Worm (Caenorhabditis elegans) whole organism, midembryonic: ENCODE results near the gene clec-38.

Source experiments
- T22C8.4 ChIP-seq: fragments of 200-800 bp; sonication (Bioruptor generic); IDR thresholded peaks from 2 replicates; pipeline ENCODE4 v1.3.6; 2022; ENCODE audit warnings: missing genetic modification characterization, missing compliant biosample characterization
- cog-1 ChIP-seq: sonication (generic microtip); optimal IDR thresholded peaks from 2 replicates; lab custom pipeline; 2016; ENCODE audit warnings: missing genetic modification characterization, missing compliant biosample characterization
- flt-1 ChIP-seq: fragments of 200-800 bp; sonication (Bioruptor generic); IDR thresholded peaks from 2 replicates; pipeline ENCODE4 v1.3.6; 2022; ENCODE audit warnings: missing genetic modification characterization, missing compliant biosample characterization
- klf-2 ChIP-seq: fragments of 200-800 bp; sonication (Bioruptor generic); conservative IDR thresholded peaks from 2 replicates; pipeline ENCODE4 v1.3.6; 2022; ENCODE audit warnings: missing genetic modification reagents, missing genetic modification characterization, missing compliant biosample characterization
- med-1 ChIP-seq: sonication (generic microtip); optimal IDR thresholded peaks from 2 replicates; lab custom pipeline; 2017; ENCODE audit warnings: missing genetic modification characterization, mild to moderate bottlenecking, missing compliant biosample characterization, antibody characterized with exemption, missing genetic modification reagents; ENCODE audit not compliant: insufficient read depth
- ref-1 ChIP-seq: fragments of 200-800 bp; sonication (Bioruptor generic); conservative IDR thresholded peaks from 2 replicates; pipeline ENCODE4 v1.3.6; 2022; ENCODE audit warnings: missing genetic modification reagents, missing genetic modification characterization, missing compliant biosample characterization
- tab-1 ChIP-seq: fragments of 200-800 bp; sonication (Bioruptor generic); IDR thresholded peaks from 2 replicates; pipeline ENCODE4 v1.3.6; 2022; ENCODE audit warnings: missing genetic modification characterization, missing compliant biosample characterization
- ztf-23 ChIP-seq: fragments of 200-800 bp; sonication (Bioruptor generic); IDR thresholded peaks from 2 replicates; pipeline ENCODE4 v1.3.6; 2022; ENCODE audit warnings: missing genetic modification reagents, missing genetic modification characterization, missing compliant biosample characterization
- ztf-29 ChIP-seq: fragments of 200-800 bp; sonication (Bioruptor generic); IDR thresholded peaks from 2 replicates; pipeline ENCODE4 v1.3.6; 2022; ENCODE audit warnings: missing genetic modification reagents, missing genetic modification characterization, missing compliant biosample characterization

Gene clec-38

DNA sequence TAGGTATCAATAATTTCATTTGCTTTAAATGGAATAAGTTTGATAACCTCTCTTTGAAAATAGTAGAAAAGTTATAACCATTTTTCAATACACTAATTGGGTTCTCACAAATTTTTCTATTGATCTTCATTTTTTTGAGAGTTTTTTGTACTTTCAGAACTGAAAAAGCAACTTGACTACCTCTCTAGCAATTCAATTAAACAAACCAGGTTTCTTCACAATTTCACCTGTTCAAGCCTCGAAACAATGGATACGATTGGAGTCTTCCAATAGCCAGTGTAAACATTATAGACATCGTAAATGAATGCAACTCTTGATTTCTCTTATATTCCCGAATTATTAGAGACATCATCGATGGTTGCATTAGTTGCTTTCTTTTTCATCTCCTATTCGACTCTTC, 5.5 kb downstream of the clec-38 start, which contains the start of gene srz-99:
Gene srz-99, plus strand, starts transcription at position 301 of the 400 bp plus-strand sequence.
- no peak for TF ChIP-seq ztf-23 (GFP tag; lab: Robert Waterston, UW)
- TF ChIP-seq klf-2 (GFP tag; lab: Robert Waterston, UW) = no peak
- no peak for TF ChIP-seq ref-1 (GFP tag; lab: Robert Waterston, UW)
- no peak for TF ChIP-seq ztf-29
- TF ChIP-seq flt-1 = no peak
- TF ChIP-seq tab-1 (GFP tag; lab: Robert Waterston, UW) = no peak
- TF ChIP-seq T22C8.4 (GFP tag; lab: Robert Waterston, UW) = no peak
- TF ChIP-seq cog-1 (tag; lab: Kevin White, UChicago) = no peak
- TF ChIP-seq med-1 (GFP tag; lab: Kevin White, UChicago) = no peak

DNA sequence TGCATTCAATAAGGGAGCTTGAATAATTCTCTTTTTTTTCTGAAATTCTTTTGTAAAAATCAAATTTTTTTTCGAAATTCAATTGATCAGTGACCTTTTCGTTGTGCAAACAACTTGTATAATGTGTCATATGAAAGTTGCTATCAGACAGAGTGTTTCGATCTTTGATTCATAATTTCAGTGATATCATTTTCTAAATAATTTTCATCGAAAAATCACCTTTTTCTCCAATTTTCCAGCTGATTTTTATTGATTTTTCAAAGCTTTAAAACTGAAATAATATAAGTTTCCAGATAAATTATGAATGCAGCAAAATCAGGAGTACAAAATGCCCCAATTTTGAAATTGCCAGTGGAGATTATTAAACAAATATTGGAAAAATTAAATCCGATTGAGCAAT, 7.0 kb downstream of the clec-38 start, which contains the start of gene fbxa-127:
Gene fbxa-127, plus strand, starts transcription at position 301 of the 400 bp plus-strand sequence.
- no peak for TF ChIP-seq cog-1 (tag; lab: Kevin White, UChicago)
- TF ChIP-seq med-1 (GFP tag; lab: Kevin White, UChicago) = no peak
- no peak for TF ChIP-seq ref-1 (GFP tag; lab: Robert Waterston, UW)
- no peak for TF ChIP-seq T22C8.4 (GFP tag; lab: Robert Waterston, UW)
- no peak for TF ChIP-seq klf-2 (GFP tag; lab: Robert Waterston, UW)
- TF ChIP-seq tab-1 (GFP tag; lab: Robert Waterston, UW) = no peak
- no peak for TF ChIP-seq ztf-29
- no peak for TF ChIP-seq ztf-23 (GFP tag; lab: Robert Waterston, UW)
- TF ChIP-seq flt-1 = no peak

DNA sequence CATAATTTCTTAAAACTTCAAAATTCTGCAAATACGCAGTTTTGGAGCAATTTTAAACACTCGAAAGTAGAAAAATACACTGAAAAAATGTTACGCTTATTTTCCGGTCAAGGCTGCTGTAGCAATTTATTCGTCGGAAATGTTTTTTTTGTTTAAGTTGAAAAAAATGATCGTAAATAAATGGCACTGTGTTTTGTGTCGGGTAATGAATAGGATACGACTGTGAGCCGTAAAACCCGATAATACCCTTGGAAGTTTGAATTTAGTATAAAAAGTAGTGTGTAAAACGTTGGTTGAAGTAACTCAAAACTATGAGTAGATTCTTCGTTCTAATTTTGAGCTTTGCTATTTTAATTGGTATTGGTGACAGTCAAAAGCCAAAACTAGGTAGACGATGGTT, 8.5 kb downstream of the clec-38 start, which contains the start of gene T25E12.14:
Gene T25E12.14, plus strand, starts transcription at position 301 of the 400 bp plus-strand sequence.
- TF ChIP-seq ztf-29 (no peak), ztf-23 (GFP tag; lab: Robert Waterston, UW) (no peak), klf-2 (GFP tag; lab: Robert Waterston, UW) (no peak), tab-1 (GFP tag; lab: Robert Waterston, UW) (no peak), ref-1 (GFP tag; lab: Robert Waterston, UW) (no peak), flt-1 (no peak), cog-1 (tag; lab: Kevin White, UChicago) (no peak), T22C8.4 (GFP tag; lab: Robert Waterston, UW) (no peak), med-1 (GFP tag; lab: Kevin White, UChicago) (no peak)

DNA sequence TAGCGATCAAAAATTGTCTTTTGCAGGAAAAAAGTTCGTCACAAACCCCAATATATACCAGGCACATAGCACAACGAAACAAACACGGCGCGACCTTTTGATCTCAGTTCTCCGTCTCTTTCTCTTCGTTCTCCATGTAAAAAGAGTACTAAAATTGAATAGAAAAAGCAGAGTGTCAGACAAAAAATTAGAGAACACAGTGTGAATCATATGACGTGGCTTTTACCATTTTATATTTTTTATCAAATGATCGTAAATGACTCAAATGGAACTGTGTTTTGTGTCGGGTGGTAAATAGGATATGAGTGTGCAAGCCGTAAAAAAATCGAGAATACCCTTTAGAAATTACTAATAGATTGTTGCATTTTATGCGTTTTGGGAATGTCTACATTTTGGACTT, 9.5 kb downstream of the clec-38 start:
- TF ChIP-seq tab-1 (GFP tag; lab: Robert Waterston, UW) = no peak
- no peak for TF ChIP-seq T22C8.4 (GFP tag; lab: Robert Waterston, UW)
- no peak for TF ChIP-seq klf-2 (GFP tag; lab: Robert Waterston, UW)
- TF ChIP-seq med-1 (GFP tag; lab: Kevin White, UChicago) = no peak
- TF ChIP-seq ztf-23 (GFP tag; lab: Robert Waterston, UW) = no peak
- TF ChIP-seq flt-1 = no peak
- no peak for TF ChIP-seq ref-1 (GFP tag; lab: Robert Waterston, UW)
- TF ChIP-seq ztf-29 = no peak
- no peak for TF ChIP-seq cog-1 (tag; lab: Kevin White, UChicago)

DNA sequence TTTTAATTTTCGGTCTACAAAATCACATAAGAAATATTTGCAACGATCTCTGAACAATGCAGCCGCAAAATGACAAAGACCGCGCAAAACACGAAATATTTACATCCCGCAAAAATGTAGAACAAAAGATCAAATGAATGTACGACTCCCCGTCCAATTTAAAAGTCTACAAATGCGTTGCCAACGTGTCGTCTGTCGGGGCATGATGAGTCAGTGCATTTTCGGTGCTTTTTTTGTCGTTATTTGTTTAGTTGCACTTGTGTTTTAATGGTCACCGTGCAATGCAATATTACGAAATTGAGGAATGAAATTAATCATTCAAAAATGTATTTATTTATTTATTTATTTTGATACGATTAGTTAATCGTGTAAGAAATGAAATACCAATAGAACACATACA, 10.8 kb downstream of the clec-38 start:
- no peak for TF ChIP-seq tab-1 (GFP tag; lab: Robert Waterston, UW)
- TF ChIP-seq ztf-23 (GFP tag; lab: Robert Waterston, UW) = no peak
- TF ChIP-seq ztf-29 = no peak
- TF ChIP-seq cog-1 (tag; lab: Kevin White, UChicago) = no peak
- TF ChIP-seq klf-2 (GFP tag; lab: Robert Waterston, UW) = no peak
- no peak for TF ChIP-seq T22C8.4 (GFP tag; lab: Robert Waterston, UW)
- TF ChIP-seq med-1 (GFP tag; lab: Kevin White, UChicago) = no peak
- no peak for TF ChIP-seq ref-1 (GFP tag; lab: Robert Waterston, UW)
- no peak for TF ChIP-seq flt-1

DNA sequence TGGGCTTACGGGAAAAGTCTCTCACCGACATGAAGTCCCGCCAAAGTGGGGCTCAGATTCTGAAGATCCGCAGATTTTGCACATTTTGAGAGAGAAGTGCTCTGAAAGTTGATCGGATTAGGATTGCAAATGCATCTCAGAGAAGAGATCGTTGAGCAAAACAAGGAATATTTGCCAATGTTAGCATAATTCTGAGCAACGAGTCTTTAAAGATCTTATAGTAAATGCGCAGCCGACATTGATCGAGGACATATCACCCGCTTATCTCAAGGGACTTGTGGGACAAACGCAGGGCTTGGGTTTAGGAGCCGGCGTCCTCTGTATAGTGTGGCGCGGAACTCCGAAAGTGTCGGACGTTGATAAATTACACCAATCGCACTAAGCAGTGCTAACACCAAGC, 11.7 kb downstream of the clec-38 start, which contains the start of gene nhr-112:
Gene nhr-112, minus strand, starts transcription at position 101 of the 400 bp plus-strand sequence.
- TF ChIP-seq klf-2 (GFP tag; lab: Robert Waterston, UW) = no peak
- TF ChIP-seq cog-1 (tag; lab: Kevin White, UChicago) = no peak
- no peak for TF ChIP-seq tab-1 (GFP tag; lab: Robert Waterston, UW)
- no peak for TF ChIP-seq T22C8.4 (GFP tag; lab: Robert Waterston, UW)

DNA sequence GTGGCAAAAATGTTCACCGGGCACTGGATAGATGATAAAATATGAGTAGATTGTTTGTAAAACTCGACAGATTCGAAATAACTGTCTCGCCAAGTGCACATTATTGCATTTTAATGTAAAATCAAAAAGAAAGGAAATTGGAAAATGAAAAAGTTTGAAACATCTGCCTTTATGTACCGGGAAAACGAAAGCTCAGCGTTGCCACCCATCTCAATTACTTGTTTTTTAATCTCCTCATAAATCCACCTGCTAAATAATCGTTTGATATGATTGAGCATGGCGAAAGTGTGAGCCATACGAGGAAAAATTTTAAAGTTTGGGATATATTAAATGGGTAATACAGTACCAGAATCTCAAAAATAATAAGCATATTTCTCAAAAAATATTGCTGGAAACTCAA, 18.8 kb downstream of the clec-38 start, which contains the start of gene srh-137:
Gene srh-137, minus strand, starts transcription at position 101 of the 400 bp plus-strand sequence.
- TF ChIP-seq flt-1 (no peak), T22C8.4 (GFP tag; lab: Robert Waterston, UW) (no peak), ref-1 (GFP tag; lab: Robert Waterston, UW) (no peak), ztf-23 (GFP tag; lab: Robert Waterston, UW) (no peak), tab-1 (GFP tag; lab: Robert Waterston, UW) (no peak), cog-1 (tag; lab: Kevin White, UChicago) (no peak), ztf-29 (no peak), med-1 (GFP tag; lab: Kevin White, UChicago) (no peak), klf-2 (GFP tag; lab: Robert Waterston, UW) (no peak)

DNA sequence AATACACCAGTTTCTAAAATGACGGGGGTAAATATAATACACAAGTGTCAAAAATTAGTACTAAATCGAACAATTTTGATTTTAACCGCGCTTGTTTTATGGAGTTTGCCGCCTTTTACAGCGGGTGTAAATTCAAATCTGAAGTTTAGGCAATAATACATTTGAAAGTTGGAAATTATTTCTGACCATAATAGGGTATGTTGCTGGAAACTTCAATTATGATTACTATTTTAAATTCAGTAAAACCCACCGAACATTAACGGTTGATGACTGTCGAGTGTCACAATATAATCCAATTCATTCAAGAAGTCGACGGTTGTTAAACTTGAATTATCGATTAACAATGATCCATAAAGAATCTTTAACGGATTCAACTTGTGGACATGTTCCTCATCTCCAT, 21.6 kb downstream of the clec-38 start:
- TF ChIP-seq klf-2 (GFP tag; lab: Robert Waterston, UW) (no peak), ztf-23 (GFP tag; lab: Robert Waterston, UW) (no peak), cog-1 (tag; lab: Kevin White, UChicago) (no peak), flt-1 (no peak), T22C8.4 (GFP tag; lab: Robert Waterston, UW) (no peak), ztf-29 (no peak), ref-1 (GFP tag; lab: Robert Waterston, UW) (no peak), med-1 (GFP tag; lab: Kevin White, UChicago) (no peak), tab-1 (GFP tag; lab: Robert Waterston, UW) (no peak)

DNA sequence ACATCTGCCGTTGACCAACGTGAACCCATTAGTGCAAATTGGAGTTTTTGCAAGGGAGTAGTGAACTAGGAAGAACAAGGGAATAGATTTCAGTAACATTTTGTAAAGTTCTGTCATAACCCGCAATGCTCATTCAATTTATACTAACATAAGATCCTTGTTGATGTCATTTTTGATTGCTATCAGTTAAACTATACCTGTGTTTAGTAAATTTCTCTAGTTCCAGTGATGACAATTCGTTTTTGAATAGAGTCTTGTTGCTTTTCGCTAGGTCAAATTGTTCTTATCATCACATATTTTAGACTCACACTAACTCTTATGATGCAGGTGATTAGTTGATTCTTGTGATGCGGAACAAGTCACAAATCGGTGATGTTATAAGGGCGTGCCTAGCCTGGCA, 28.9 kb downstream of the clec-38 start, which contains the start of gene clec-9:
Gene clec-9, minus strand, starts transcription at position 101 of the 400 bp plus-strand sequence.
- no peak for TF ChIP-seq T22C8.4 (GFP tag; lab: Robert Waterston, UW)
- TF ChIP-seq ztf-23 (GFP tag; lab: Robert Waterston, UW) = no peak
- TF ChIP-seq klf-2 (GFP tag; lab: Robert Waterston, UW) = no peak
- TF ChIP-seq ref-1 (GFP tag; lab: Robert Waterston, UW) = no peak
- no peak for TF ChIP-seq flt-1
- TF ChIP-seq cog-1 (tag; lab: Kevin White, UChicago) = no peak
- no peak for TF ChIP-seq ztf-29
- TF ChIP-seq med-1 (GFP tag; lab: Kevin White, UChicago) = no peak
- no peak for TF ChIP-seq tab-1 (GFP tag; lab: Robert Waterston, UW)
